Worm (Caenorhabditis elegans): Measurements from ENCODE around the gene M05D6.8.

The M05D6.8 gene

DNA sequence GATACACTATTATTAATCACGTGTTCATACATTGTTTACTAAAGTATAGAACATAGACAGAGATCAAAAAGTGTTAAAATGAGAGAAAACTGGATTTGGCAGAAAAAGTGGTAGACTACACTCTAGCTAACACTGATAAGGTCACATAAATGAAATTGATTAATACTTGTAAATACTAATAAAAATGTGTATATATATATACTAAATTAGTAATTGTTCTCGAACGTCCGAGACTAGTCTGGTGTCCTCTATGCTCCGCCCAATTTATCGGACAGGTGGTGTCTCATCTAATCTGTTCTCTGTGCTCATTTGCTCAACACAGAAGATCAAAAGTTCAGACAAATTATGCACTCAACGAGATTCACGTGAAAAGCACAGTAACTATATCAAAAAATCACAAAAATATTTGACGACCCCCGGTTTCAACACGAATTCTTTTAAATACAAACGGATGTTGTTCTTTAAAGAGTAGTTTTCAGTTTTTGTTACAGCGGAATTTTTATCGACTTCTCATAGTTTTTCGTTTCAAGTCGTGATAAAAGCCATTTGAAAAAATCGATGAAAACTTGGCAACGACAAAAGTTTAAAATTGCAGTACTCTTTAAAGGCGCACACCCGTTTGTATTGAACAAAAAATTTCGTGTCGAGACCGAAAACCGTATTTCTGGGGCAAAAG is 10.1 kb upstream of the M05D6.8 start (continued):
- TF ChIP-seq unc-98 (GFP tag; IDR thresholded peaks at IDR 0.05) (no peak), ces-1 (GFP tag; optimal IDR thresholded peaks at IDR 0.05) (no peak), hlh-4 (tag; optimal IDR thresholded peaks at IDR 0.05) (no peak), ztf-4 (tag; optimal IDR thresholded peaks at IDR 0.05) (peak; percentile 50), snpc-4 (tag; optimal IDR thresholded peaks at IDR 0.05) (no peak), alr-1 (tag; optimal IDR thresholded peaks at IDR 0.05; ENCODE audit: borderline replicate concordance) (no peak), hpl-2 (GFP tag; optimal IDR thresholded peaks at IDR 0.05) (no peak), unc-86 (tag; optimal IDR thresholded peaks at IDR 0.05) (no peak), ets-5 (GFP tag; IDR thresholded peaks at IDR 0.05) (no peak), hlh-17 (GFP tag; optimal IDR thresholded peaks at IDR 0.05; ENCODE audit: borderline replicate concordance) (no peak), pag-3 (tag; optimal IDR thresholded peaks at IDR 0.05; ENCODE audit: borderline replicate concordance, insufficient read depth) (no peak), lsy-2 (tag; optimal IDR thresholded peaks at IDR 0.05) (peak in 1 of 2 experiments; percentile 48), lir-3 (tag; optimal IDR thresholded peaks at IDR 0.05; ENCODE audit: poor library complexity) (no peak), nhr-20 (tag; optimal IDR thresholded peaks at IDR 0.05) (peak; percentile 82), irx-1 (tag; optimal IDR thresholded peaks at IDR 0.05) (no peak), unc-130 (tag; optimal IDR thresholded peaks at IDR 0.05) (peak; percentile 12), nhr-76 (tag; optimal IDR thresholded peaks at IDR 0.05) (no peak), sup-37 (GFP tag; optimal IDR thresholded peaks at IDR 0.05) (no peak), fkh-10 (GFP tag; optimal IDR thresholded peaks at IDR 0.05) (no peak), lin-35 (GFP tag; optimal IDR thresholded peaks at IDR 0.05) (no peak), nhr-28 (tag; optimal IDR thresholded peaks at IDR 0.05) (no peak), lin-13 (GFP tag; optimal IDR thresholded peaks at IDR 0.05) (no peak), isw-1 (GFP tag; IDR thresholded peaks at IDR 0.05) (no peak), ceh-88 (GFP tag; IDR thresholded peaks at IDR 0.05) (no peak), blmp-1 (tag; optimal IDR thresholded peaks at IDR 0.05) (no peak), nhr-12 (tag; optimal IDR thresholded peaks at IDR 0.05) (no peak), fkh-4 (tag; optimal IDR thresholded peaks at IDR 0.05; ENCODE audit: borderline replicate concordance) (no peak), fkh-8 (tag; optimal IDR thresholded peaks at IDR 0.05) (peak; percentile 48), lin-14 (GFP tag; optimal IDR thresholded peaks at IDR 0.05) (peak; percentile 59), nhr-85 (tag) (no peak), unc-62 (GFP tag; optimal IDR thresholded peaks at IDR 0.05) (no peak), dpl-1 (GFP tag; optimal IDR thresholded peaks at IDR 0.05) (no peak), mef-2 (tag; optimal IDR thresholded peaks at IDR 0.05) (no peak), lin-39 (tag; optimal IDR thresholded peaks at IDR 0.05) (no peak), efl-3 (GFP tag; optimal IDR thresholded peaks at IDR 0.05) (no peak), zag-1 (tag; optimal IDR thresholded peaks at IDR 0.05) (no peak), aly-2 (tag; optimal IDR thresholded peaks at IDR 0.05) (no peak), nhr-19 (GFP tag; conservative IDR thresholded peaks at IDR 0.05) (peak; percentile 82)

DNA sequence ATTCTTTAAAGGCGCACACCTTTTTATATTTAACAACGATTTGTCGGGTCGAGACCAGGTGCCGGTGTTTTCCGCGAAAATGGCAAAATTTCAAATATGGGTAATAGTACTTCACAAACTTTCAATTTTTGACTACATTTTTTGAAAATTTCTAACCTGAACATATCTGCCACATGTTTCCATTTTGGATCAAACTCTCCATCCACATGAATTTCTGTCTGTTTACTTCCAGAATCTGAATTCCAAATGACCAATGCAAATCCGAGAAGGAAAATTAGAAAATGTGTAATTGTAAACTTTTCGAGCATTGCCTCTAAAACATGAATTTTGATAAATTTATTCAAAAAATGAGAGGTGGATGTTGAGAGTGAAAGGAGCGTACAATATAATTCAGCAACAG is 9.1 kb upstream of the M05D6.8 start, which contains the start of gene lact-4:
lact-4 (minus strand) TSS at position 313 of the 400 bp plus-strand sequence.
- TF ChIP-seq isw-1 (GFP tag; IDR thresholded peaks at IDR 0.05) (no peak), unc-130 (tag; optimal IDR thresholded peaks at IDR 0.05) (no peak)

DNA sequence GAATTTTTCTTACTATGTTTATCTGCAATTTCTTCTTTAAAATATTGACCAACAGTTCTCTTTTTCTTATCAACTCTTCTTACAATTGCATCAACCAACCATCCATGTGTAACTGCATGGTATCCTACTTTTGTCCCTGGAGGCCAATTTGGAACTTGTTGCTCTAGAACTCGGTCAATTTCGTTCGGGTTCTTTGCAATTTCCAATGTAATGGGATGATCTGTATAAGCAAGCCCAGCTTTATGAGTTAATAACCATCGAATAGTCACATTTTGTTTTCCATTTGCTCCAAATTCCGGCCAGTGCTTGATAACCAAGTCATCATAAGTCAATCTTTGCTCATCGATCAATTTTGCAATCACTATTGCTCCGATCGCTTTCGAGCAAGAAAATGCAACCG is 8.3 kb upstream of the M05D6.8 start:
- no peak for TF ChIP-seq unc-30 (tag; optimal IDR thresholded peaks at IDR 0.05)
- TF ChIP-seq egl-13 (tag; optimal IDR thresholded peaks at IDR 0.05), result no peak
- TF ChIP-seq ceh-88 (GFP tag; IDR thresholded peaks at IDR 0.05), result no peak
- TF ChIP-seq ama-1 (optimal IDR thresholded peaks at IDR 0.05), result peak; percentile 30
- no peak for TF ChIP-seq efl-1 (optimal IDR thresholded peaks at IDR 0.05)
- peak in 1 of 2 experiments; percentile 77 for TF ChIP-seq efl-1 (GFP tag; optimal IDR thresholded peaks at IDR 0.05 in 1 of 2)
- TF ChIP-seq elt-3 (tag; optimal IDR thresholded peaks at IDR 0.05), result peak in 1 of 6 experiments; percentile 2
